Worm (Caenorhabditis elegans): ENCODE results near the gene gon-4.

ce11 chrIV:10227534-10227933, 29.9 kb downstream of the gon-4 start, which contains the start of gene F01G10.6:
- TF ChIP-seq ceh-30 (tag; optimal IDR thresholded peaks at IDR 0.05) (no peak), dve-1 (tag; optimal IDR thresholded peaks at IDR 0.05) (no peak), F13H6.1 (tag; optimal IDR thresholded peaks at IDR 0.05) (no peak), pha-4 (tag; optimal IDR thresholded peaks at IDR 0.05) (no peak), nhr-11 (tag; optimal IDR thresholded peaks at IDR 0.05) (no peak), lim-6 (tag; optimal IDR thresholded peaks at IDR 0.05) (no peak), sdc-2 (tag; optimal IDR thresholded peaks at IDR 0.05) (no peak), tbx-2 (tag; optimal IDR thresholded peaks at IDR 0.05) (no peak), fkh-10 (GFP tag; optimal IDR thresholded peaks at IDR 0.05) (no peak), sox-4 (tag; optimal IDR thresholded peaks at IDR 0.05) (no peak)

Data from whole organism, late embryonic.